Fruit fly (Drosophila melanogaster) Kc167 (cell line): ENCODE data around the gene Jhbp4.

ENCODE experiments used
- Myc ChIP-seq: fragments of >200 bp; optimal IDR thresholded peaks from 2 replicates; lab custom pipeline; 2017; ENCODE audit warnings: missing external identifiers
- Sin3A ChIP-seq: fragments of >200 bp; optimal IDR thresholded peaks from 2 replicates; lab custom pipeline; 2018; ENCODE audit warnings: missing external identifiers
- h ChIP-seq: fragments of >200 bp; optimal IDR thresholded peaks from 3 replicates; lab custom pipeline; 2018; ENCODE audit warnings: missing external identifiers
- insv ChIP-seq: fragments of >200 bp; optimal IDR thresholded peaks from 3 replicates; lab custom pipeline; 2018; ENCODE audit warnings: missing external identifiers
- psq ChIP-seq: fragments of >200 bp; optimal IDR thresholded peaks from 2 replicates; lab custom pipeline; 2017; ENCODE audit warnings: missing external identifiers
- ttk ChIP-seq: sonication (Bioruptor generic); optimal IDR thresholded peaks from 2 replicates; lab custom pipeline; 2017; ENCODE audit warnings: missing external identifiers

The Jhbp4 gene

DNA sequence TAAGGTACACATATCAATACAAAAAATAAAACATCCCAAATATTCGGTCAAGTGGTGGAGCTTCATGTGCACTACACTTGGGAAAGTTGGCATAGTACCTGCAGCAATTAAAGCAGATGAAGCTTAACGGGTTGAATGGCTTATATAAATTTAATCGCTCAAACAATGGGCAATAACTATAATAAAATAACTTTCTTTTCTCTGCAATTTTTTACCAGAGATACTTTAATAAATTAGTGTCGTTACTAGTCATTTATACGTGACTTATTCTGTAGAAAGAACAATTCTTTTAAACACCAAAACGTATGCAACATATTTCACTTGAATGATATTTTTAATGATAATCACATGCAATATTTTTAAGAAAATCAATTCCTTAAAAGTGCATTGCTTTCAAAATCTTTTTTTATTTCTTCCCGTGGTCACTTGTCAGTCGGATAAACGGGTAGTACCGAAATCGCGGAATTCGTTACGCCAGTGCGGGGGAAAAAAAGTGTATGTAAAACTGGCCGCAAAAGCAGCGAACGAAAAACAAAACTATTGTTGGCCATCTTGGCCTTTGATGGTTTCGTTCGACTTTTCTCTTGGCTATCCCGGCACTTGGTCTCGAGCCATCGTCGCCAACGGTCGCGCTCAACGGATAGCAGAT lies at the start of gene Jhbp4:
Jhbp4 (plus strand) TSS at position 599 of the 649 bp plus-strand sequence.
- TF ChIP-seq ttk (lab: Kevin White, UChicago) (no peak), Myc (lab: Kevin White, UChicago) (no peak), psq (no peak), Sin3A (lab: Kevin White, UChicago) (no peak), insv (lab: Kevin White, UChicago) (no peak), h (lab: Kevin White, UChicago) (no peak)

dm6 chr3R:15993815-15994572 lies 49.3 kb upstream of the Jhbp4 start:
- TF ChIP-seq Sin3A (lab: Kevin White, UChicago) (no peak), insv (lab: Kevin White, UChicago) (no peak), Myc (lab: Kevin White, UChicago) (no peak), h (lab: Kevin White, UChicago) (no peak), ttk (lab: Kevin White, UChicago) (no peak), psq (no peak)

- no peak for TF ChIP-seq ttk (lab: Kevin White, UChicago)
Observed at dm6 chr3R:15994573-15994869, 48.8 kb upstream of the Jhbp4 start.

DNA sequence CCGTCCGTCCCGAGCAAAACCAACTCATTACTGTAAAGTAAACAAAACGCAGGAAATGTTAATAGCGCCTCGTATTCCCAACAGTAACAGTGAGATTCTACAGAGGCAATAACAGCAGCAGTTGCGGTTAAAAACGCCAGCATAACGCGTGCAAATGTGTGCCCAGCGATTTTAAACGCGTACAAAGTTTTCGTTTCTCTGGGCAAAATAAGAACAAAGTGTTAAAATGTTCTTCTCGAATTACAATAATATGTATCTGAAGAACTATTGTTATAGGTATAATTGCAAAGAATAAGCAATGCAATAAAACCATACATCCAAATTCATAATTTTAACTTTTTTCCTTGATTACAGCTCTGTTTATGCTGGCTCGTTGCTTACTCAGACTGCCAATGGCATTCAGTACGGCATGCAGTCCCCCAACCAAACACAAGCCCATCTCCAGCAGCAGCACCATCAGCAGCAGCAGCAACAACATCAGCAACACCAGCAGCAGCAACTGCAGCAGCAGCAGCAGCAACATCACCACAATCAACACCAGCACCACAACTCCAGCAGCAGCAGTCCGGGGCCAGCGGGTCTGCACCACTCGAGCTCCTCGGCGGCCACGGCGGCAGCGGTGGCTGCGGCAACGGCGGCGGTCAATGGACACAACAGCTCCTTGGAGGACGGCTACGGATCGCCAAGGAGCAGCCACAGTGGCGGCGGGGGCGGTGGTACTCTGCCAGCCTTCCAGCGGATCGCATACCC lies 44.2 kb upstream of the Jhbp4 start:
- no peak for TF ChIP-seq ttk (lab: Kevin White, UChicago)
- TF ChIP-seq Myc (lab: Kevin White, UChicago) = no peak
- no peak for TF ChIP-seq insv (lab: Kevin White, UChicago)
- no peak for TF ChIP-seq psq
- TF ChIP-seq Sin3A (lab: Kevin White, UChicago) = no peak
- no peak for TF ChIP-seq h (lab: Kevin White, UChicago)

DNA sequence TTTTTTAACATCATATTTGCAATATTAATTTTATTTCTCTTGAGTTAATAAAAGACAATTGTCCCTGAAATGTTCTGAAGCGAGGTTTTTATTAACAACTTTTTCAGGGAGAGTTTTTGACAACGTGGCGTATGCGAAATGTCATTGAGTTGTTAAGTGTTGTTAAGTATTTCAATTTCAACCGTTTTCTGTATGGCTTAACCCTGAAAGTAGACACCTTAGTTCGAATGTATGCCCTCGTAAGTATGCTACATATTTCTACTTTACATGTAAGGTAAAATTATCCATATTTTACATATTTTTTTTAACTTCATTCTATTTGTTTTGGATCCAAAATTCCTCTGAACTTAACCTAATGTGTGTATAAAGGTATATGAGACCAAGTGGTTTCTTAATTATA lies 39.3 kb upstream of the Jhbp4 start:
- TF ChIP-seq h (lab: Kevin White, UChicago) = no peak
- no peak for TF ChIP-seq psq
- TF ChIP-seq Myc (lab: Kevin White, UChicago) = no peak
- TF ChIP-seq Sin3A (lab: Kevin White, UChicago) = no peak
- TF ChIP-seq insv (lab: Kevin White, UChicago) = no peak
- no peak for TF ChIP-seq ttk (lab: Kevin White, UChicago)

DNA sequence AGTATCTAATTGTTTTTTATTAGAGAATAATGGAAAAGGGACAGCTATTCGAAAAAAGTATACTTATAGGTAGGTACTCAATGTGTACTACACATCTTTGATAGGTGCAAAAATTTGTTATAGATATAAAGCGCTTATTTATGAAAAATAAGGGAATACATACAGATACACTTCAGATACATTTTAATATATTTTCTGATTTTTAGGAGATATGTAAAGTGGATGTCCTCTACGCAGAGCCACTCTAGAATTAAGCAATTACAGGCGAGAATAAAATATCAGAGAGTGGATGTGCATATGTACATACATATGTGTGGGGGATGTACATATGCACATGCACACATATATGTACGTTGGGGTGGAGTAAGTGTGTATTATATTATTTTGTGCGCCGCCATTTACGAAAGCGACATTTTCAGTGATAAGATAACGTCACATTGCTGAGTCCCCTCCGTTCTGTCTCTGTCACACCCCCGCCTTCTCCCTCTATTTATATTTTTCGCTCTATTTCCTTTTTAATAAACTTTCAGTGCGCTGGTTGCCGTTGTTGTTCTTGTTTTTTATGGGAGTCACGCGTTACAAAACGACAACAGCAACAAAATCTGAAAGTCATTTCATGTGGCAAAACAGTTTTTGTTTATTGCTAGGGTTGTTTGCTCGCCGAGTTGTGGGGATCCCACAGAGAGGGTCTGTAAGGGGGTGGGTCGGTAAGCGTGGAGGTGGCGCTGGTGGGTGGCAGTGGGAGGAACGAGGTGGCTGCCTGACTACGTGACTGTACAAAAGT lies 38.4 kb upstream of the Jhbp4 start:
- no peak for TF ChIP-seq h (lab: Kevin White, UChicago)

DNA sequence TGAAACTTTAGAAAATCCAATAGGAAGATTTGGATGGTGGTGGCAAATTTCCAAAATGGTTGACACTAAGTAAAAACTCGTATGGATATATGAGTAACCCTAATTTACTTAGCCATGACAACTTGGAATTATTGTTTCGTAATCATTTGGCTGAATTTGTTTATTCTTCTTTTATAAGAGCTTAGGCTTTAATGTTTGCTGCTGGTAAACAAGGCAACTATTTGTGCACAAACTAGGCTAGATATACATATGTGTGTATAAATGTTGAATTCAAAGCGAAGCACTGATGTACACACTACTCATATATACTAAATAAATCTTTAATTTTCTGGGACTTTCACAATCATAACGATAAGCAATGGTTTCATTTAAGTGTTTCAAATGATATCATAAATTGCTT lies 37.4 kb upstream of the Jhbp4 start:
- TF ChIP-seq h (lab: Kevin White, UChicago) (no peak), insv (lab: Kevin White, UChicago) (no peak), ttk (lab: Kevin White, UChicago) (no peak), psq (no peak), Myc (lab: Kevin White, UChicago) (no peak), Sin3A (lab: Kevin White, UChicago) (no peak)

DNA sequence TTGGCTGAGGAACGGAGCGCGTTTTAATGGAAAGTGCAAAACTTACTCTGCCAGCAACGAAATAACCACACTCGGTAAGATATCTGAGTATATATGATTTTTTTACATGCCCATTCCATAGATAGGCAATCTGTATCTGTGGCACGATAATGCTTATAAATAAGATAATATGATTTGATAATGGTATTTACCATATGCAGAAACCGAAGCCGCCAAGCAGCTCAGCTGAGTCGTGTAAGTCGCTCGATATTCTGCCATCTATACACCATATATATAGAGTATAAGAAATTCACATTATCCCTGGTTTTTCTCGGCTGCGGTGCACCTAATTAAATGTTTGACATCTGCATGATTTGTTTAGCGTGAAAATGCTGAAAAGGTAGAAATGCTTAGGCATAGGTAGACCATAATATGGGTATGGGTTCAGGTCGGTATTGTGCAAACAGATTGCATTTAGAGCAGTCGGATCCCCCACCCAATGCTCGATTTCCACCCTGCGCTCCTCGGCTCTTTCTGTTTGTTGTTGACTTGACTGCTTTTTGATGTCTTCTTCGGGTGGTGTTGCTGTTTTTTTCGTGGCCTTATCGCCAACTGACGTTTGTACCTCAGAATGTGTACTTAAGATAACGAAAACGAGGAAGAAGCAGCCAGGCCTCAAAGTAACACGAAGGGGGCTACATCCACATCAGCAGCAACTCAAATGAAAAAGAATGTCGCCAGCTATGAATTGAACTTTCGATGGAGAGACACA lies 36.3 kb upstream of the Jhbp4 start:
- TF ChIP-seq ttk (lab: Kevin White, UChicago) (no peak), psq (no peak), Myc (lab: Kevin White, UChicago) (no peak), Sin3A (lab: Kevin White, UChicago) (no peak), h (lab: Kevin White, UChicago) (no peak), insv (lab: Kevin White, UChicago) (no peak)

dm6 chr3R:16008300-16008699 lies 35.0 kb upstream of the Jhbp4 start:
- no peak for TF ChIP-seq Myc (lab: Kevin White, UChicago)
- no peak for TF ChIP-seq Sin3A (lab: Kevin White, UChicago)

dm6 chr3R:16009030-16009429 lies 34.3 kb upstream of the Jhbp4 start, which contains the start of gene GATAe:
Gene GATAe (plus strand): TSS chr3R:16009105.
- no peak for TF ChIP-seq Myc (lab: Kevin White, UChicago)
- no peak for TF ChIP-seq h (lab: Kevin White, UChicago)
- no peak for TF ChIP-seq psq
- no peak for TF ChIP-seq ttk (lab: Kevin White, UChicago)
- no peak for TF ChIP-seq Sin3A (lab: Kevin White, UChicago)
- TF ChIP-seq insv (lab: Kevin White, UChicago) = no peak

DNA sequence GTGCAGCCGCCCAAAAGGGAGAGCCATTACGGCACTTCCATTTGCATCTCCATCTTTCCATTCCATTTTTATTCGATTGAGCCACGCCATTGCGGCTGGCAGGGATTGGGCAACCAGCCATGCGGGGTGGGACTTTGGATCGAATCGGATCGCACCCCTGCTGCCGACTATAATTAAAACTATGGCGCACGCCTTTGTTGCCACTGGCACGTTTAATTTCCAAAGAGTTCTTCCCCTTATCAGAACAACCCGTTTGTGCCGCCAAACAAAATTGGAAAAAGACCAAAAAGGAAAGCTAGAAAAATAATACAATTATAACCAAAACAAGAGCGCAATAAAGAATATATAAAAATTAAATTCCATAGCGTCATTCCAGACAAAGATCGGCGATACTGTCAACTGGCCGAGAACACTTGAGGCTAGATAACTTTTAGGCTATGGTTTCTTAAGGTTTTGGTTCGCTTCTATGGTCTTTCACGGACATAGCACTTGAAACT lies 33.2 kb upstream of the Jhbp4 start:
- TF ChIP-seq Sin3A (lab: Kevin White, UChicago) = no peak
- no peak for TF ChIP-seq h (lab: Kevin White, UChicago)
- no peak for TF ChIP-seq ttk (lab: Kevin White, UChicago)
- no peak for TF ChIP-seq Myc (lab: Kevin White, UChicago)
- no peak for TF ChIP-seq psq
- TF ChIP-seq insv (lab: Kevin White, UChicago) = no peak
